Worm (Caenorhabditis elegans) whole organism, young adult: ENCODE data around the gene fkh-3.

ENCODE experiments used
- F39B2.1 ChIP-seq: fragments of 200-800 bp; sonication (Bioruptor generic); IDR thresholded peaks from 2 replicates; pipeline ENCODE4 v1.3.6; 2022; ENCODE audit warnings: missing genetic modification reagents, missing genetic modification characterization, missing compliant biosample characterization
- K11D2.4 ChIP-seq: fragments of 200-800 bp; sonication (Bioruptor generic); IDR thresholded peaks from 2 replicates; pipeline ENCODE4 v1.3.6; 2022; ENCODE audit warnings: missing genetic modification reagents, missing genetic modification characterization, missing compliant biosample characterization
- ama-1 ChIP-seq, 3 experiments: fragments of 150-350 bp in 1 of 3; sonication (generic microtip) in 2 of 3; optimal IDR thresholded peaks; 2 replicates each; lab custom pipeline; 2014 to 2018; ENCODE audit warnings: missing biosample characterization in 2 of 3, missing genetic modification characterization in 2 of 3, missing genetic modification reagents in 2 of 3
- chd-7 ChIP-seq: sonication (generic microtip); optimal IDR thresholded peaks from 2 replicates; lab custom pipeline; 2016; ENCODE audit warnings: mild to moderate bottlenecking, missing genetic modification characterization, moderate library complexity, missing compliant biosample characterization
- dox-1 ChIP-seq: fragments of 200-800 bp; sonication (Bioruptor generic); IDR thresholded peaks from 2 replicates; pipeline ENCODE4 v1.3.6; 2022; ENCODE audit warnings: missing genetic modification reagents, missing genetic modification characterization, missing compliant biosample characterization
- egl-18 ChIP-seq: fragments of 200-800 bp; sonication (Bioruptor generic); IDR thresholded peaks from 2 replicates; pipeline ENCODE4 v1.3.6; 2022; ENCODE audit warnings: missing genetic modification reagents, missing genetic modification characterization, missing compliant biosample characterization
- madf-10 ChIP-seq: sonication (generic microtip); optimal IDR thresholded peaks from 2 replicates; lab custom pipeline; 2016; ENCODE audit warnings: mild to moderate bottlenecking, missing genetic modification characterization, missing compliant biosample characterization
- tbx-9 ChIP-seq: sonication (generic microtip); optimal IDR thresholded peaks from 2 replicates; lab custom pipeline; 2016; ENCODE audit warnings: borderline replicate concordance, missing genetic modification characterization, inconsistent platforms, missing compliant biosample characterization

- TF ChIP-seq egl-18 (GFP tag; lab: Robert Waterston, UW), result no peak
- TF ChIP-seq dox-1 (GFP tag; lab: Robert Waterston, UW), result peak; percentile 45; the same call in 1 of the 2 replicates
- no peak for TF ChIP-seq K11D2.4 (GFP tag; lab: Robert Waterston, UW)
- no peak for TF ChIP-seq chd-7 (tag; lab: Kevin White, UChicago)
- TF ChIP-seq ama-1 (optimal IDR thresholded peaks at IDR 0.05; lab: Kevin White, UChicago), result no peak
- no peak for TF ChIP-seq ama-1 (GFP tag; optimal IDR thresholded peaks at IDR 0.05; lab: Kevin White, UChicago)
- TF ChIP-seq tbx-9 (tag; lab: Kevin White, UChicago), result no peak
- no peak for TF ChIP-seq F39B2.1 (GFP tag; lab: Robert Waterston, UW)
- TF ChIP-seq madf-10 (tag; lab: Kevin White, UChicago), result no peak
Measured at ce11 chrX:13443283-13443682, 20.0 kb upstream of the fkh-3 start.
